Worm (Caenorhabditis elegans): ENCODE results near the gene gpr-1.
A peak's percentile ranks its signal among the peaks of the same experiment; 100 is the strongest.

The gpr-1 gene

DNA sequence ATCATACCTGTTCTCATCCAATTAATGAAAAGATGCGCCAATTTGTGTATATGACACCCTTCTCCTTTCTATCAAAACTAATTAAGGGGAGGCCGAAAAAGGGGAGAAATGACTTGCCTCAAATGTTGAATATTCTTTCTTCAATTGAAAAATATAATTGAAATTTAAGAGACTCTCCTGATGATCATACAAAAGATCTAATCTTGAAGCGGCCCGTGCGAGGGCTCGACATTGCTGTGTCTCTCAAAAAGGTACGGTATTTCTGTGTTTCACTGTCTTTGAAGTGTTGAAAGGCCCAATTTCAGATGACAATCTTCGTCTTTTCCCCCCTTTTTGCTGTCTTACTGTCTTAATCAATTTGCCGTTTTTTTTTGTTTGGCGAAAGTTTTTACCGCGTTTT lies 7.7 kb upstream of the gpr-1 start:
- TF ChIP-seq nhr-25 (tag; optimal IDR thresholded peaks at IDR 0.05) (peak; percentile 58), alr-1 (tag; optimal IDR thresholded peaks at IDR 0.05) (no peak), blmp-1 (tag; optimal IDR thresholded peaks at IDR 0.05; ENCODE audit: insufficient read depth) (no peak), lsy-2 (tag; optimal IDR thresholded peaks at IDR 0.05) (peak in 1 of 2 experiments; percentile 14), ZK546.5 (tag; optimal IDR thresholded peaks at IDR 0.05) (no peak)

DNA sequence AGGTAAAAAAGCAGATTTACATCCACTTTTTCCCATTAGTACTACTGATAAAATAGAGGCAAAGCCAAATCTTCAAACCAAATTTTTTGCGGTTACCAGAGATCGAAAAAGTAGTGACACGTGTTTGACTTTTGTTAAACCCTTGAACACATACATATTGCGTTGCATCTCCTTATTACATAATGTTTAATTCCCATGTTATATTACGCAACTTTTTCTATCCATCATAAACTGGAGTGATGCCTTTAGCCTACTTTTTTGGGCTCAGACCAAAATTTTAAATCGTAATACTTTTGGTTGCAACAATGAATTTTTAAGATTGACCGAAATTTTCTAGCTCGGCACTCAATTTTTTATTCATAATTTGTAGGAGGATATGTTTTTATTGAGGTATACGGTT lies 6.8 kb upstream of the gpr-1 start:
- TF ChIP-seq mab-5 (tag; optimal IDR thresholded peaks at IDR 0.05) = no peak
- TF ChIP-seq nhr-6 (tag; optimal IDR thresholded peaks at IDR 0.05) = no peak
- TF ChIP-seq R02D3.7 (tag; optimal IDR thresholded peaks at IDR 0.05) = no peak
- TF ChIP-seq nhr-23 (tag; optimal IDR thresholded peaks at IDR 0.05) = no peak
- no peak for TF ChIP-seq mdl-1 (tag; optimal IDR thresholded peaks at IDR 0.05)
- TF ChIP-seq crh-2 (tag; optimal IDR thresholded peaks at IDR 0.05) = no peak
- no peak for TF ChIP-seq elt-3 (tag; optimal IDR thresholded peaks at IDR 0.05)
- TF ChIP-seq fos-1 (tag; optimal IDR thresholded peaks at IDR 0.05) = no peak
- TF ChIP-seq ama-1 (optimal IDR thresholded peaks at IDR 0.05) = no peak
- no peak for TF ChIP-seq unc-39 (tag; optimal IDR thresholded peaks at IDR 0.05)

DNA sequence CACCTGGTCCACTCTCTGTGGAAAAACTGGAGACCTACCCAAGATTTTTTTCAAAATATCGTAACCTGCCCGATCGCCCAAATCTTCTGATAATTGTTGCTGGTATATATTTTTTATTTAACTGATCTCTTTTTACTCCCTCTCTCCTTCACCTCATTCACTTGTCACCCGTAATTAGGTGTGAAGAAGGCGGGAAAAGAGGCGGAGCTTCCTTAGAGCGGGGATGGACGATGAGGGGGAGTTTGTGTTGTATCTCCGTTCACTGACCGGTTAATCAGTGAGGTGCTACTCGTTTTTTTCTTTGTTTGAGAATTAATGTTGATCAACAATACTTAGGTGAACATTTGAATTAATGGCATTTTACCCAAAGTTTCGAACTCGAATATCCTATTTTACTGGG lies 6.3 kb upstream of the gpr-1 start, which contains the start of gene ceh-16:
Gene ceh-16 (plus strand): TSS at position 301 of the 400 bp plus-strand sequence.
- TF ChIP-seq mbf-1 (tag; optimal IDR thresholded peaks at IDR 0.05) = no peak
- TF ChIP-seq ZK546.5 (tag; optimal IDR thresholded peaks at IDR 0.05) = no peak
- TF ChIP-seq egl-27 (tag; optimal IDR thresholded peaks at IDR 0.05) = no peak
- TF ChIP-seq Y55F3AM.14 (GFP tag; optimal IDR thresholded peaks at IDR 0.05) = no peak
- no peak for TF ChIP-seq nhr-12 (tag; optimal IDR thresholded peaks at IDR 0.05)
- no peak for TF ChIP-seq lin-11 (tag; optimal IDR thresholded peaks at IDR 0.05)
- no peak for TF ChIP-seq crh-2 (tag; optimal IDR thresholded peaks at IDR 0.05)
- no peak for TF ChIP-seq peb-1 (tag; optimal IDR thresholded peaks at IDR 0.05)
- no peak for TF ChIP-seq ztf-11 (tag; optimal IDR thresholded peaks at IDR 0.05)
- no peak for TF ChIP-seq nhr-6 (tag; optimal IDR thresholded peaks at IDR 0.05)
- no peak for TF ChIP-seq unc-55 (GFP tag; optimal IDR thresholded peaks at IDR 0.05)
- no peak for TF ChIP-seq alr-1 (tag; optimal IDR thresholded peaks at IDR 0.05)
- no peak for TF ChIP-seq mab-5 (tag; optimal IDR thresholded peaks at IDR 0.05)
- TF ChIP-seq nhr-237 (tag; optimal IDR thresholded peaks at IDR 0.05) = no peak
- no peak for TF ChIP-seq F13H6.1 (tag; optimal IDR thresholded peaks at IDR 0.05)
- no peak for TF ChIP-seq nhr-10 (tag; optimal IDR thresholded peaks at IDR 0.05)
- TF ChIP-seq elt-3 (tag; optimal IDR thresholded peaks at IDR 0.05) = no peak
- TF ChIP-seq zag-1 (tag; optimal IDR thresholded peaks at IDR 0.05) = no peak

DNA sequence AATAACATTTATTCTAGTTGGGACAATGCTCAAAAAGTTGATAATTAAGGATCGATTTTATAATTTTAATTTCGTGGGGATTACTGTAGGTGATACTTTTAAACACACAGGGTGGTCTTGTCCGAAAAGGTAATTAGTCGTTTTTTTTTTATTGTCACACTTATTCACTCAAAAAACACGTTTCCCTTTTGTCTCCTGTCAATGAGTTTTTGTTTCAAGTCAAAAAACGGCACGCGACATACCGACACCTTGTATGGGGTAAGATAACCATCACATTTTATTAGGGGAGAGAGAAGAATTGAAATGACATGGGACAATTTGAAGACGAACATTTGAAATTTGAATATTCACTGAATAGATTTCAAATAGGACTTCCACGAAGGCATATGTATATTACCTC lies 3.6 kb upstream of the gpr-1 start:
- TF ChIP-seq nhr-6 (tag; optimal IDR thresholded peaks at IDR 0.05) = no peak
- no peak for TF ChIP-seq fos-1 (tag; optimal IDR thresholded peaks at IDR 0.05)
- TF ChIP-seq aly-2 (tag; optimal IDR thresholded peaks at IDR 0.05) = no peak
- TF ChIP-seq nhr-237 (tag; optimal IDR thresholded peaks at IDR 0.05) = no peak
- no peak for TF ChIP-seq lin-13 (GFP tag; optimal IDR thresholded peaks at IDR 0.05)
- no peak for TF ChIP-seq F13H6.1 (tag; optimal IDR thresholded peaks at IDR 0.05)
- TF ChIP-seq ceh-82 (tag; optimal IDR thresholded peaks at IDR 0.05) = no peak
- no peak for TF ChIP-seq ceh-16 (tag; optimal IDR thresholded peaks at IDR 0.05)
- TF ChIP-seq nhr-77 (tag; optimal IDR thresholded peaks at IDR 0.05) = no peak
- no peak for TF ChIP-seq unc-55 (GFP tag; optimal IDR thresholded peaks at IDR 0.05)
- TF ChIP-seq nhr-129 (tag; optimal IDR thresholded peaks at IDR 0.05) = no peak
- TF ChIP-seq C34F6.9 (tag; optimal IDR thresholded peaks at IDR 0.05) = no peak
- no peak for TF ChIP-seq ztf-1 (GFP tag; conservative IDR thresholded peaks at IDR 0.05)

DNA sequence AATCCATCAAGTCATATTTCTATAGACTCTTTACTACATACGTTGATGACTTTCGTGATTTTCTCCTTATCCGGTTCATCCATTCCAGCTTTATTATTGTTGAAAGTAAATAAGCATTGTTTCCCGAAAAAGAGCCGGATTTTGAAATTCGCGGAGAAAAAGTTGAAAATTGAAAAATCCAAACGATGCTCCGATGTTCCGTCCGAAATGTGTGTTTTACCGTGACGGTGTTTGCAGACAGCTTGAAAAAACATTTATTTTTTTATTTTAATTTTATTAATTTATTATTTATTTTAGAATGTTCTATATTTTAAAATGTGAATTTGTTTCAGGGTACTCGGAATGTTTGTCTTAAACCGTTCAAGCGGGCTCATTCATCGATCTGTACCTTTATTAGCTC lies 2.1 kb downstream of the gpr-1 start, which contains the start of gene dnj-10:
Gene dnj-10 (plus strand): TSS at position 333 of the 400 bp plus-strand sequence.
- peak; percentile 88 for TF ChIP-seq unc-55 (GFP tag; optimal IDR thresholded peaks at IDR 0.05)
- TF ChIP-seq nhr-129 (tag; optimal IDR thresholded peaks at IDR 0.05) = peak; percentile 19
- no peak for TF ChIP-seq dmd-4 (tag; optimal IDR thresholded peaks at IDR 0.05)
- TF ChIP-seq sma-9 (GFP tag; optimal IDR thresholded peaks at IDR 0.05) = peak; percentile 55
- TF ChIP-seq sma-9 (tag; optimal IDR thresholded peaks at IDR 0.05) = no peak
- TF ChIP-seq fos-1 (tag; optimal IDR thresholded peaks at IDR 0.05) = peak; percentile 17
- TF ChIP-seq lin-13 (GFP tag; optimal IDR thresholded peaks at IDR 0.05) = peak; percentile 53
- TF ChIP-seq nhr-10 (tag; optimal IDR thresholded peaks at IDR 0.05) = no peak
- peak; percentile 79 for TF ChIP-seq C34F6.9 (tag; optimal IDR thresholded peaks at IDR 0.05)
- no peak for TF ChIP-seq alr-1 (tag; optimal IDR thresholded peaks at IDR 0.05)
- peak; percentile 23 for TF ChIP-seq lin-11 (tag; optimal IDR thresholded peaks at IDR 0.05)
- peak; percentile 55 to 88 for TF ChIP-seq lsy-2 (tag; optimal IDR thresholded peaks at IDR 0.05)
- peak; percentile 89 for TF ChIP-seq gmeb-1 (tag; optimal IDR thresholded peaks at IDR 0.05)
- TF ChIP-seq sma-3 (GFP tag; optimal IDR thresholded peaks at IDR 0.05) = peak; percentile 41
